Worm (Caenorhabditis elegans) whole organism, L4 larva: Measurements from ENCODE around the gene C34C12.8.
A peak's percentile ranks its signal among the peaks of the same experiment; 100 is the strongest.

Experiments
- D1046.2 ChIP-seq: fragments of 200-800 bp; sonication (Bioruptor generic); IDR thresholded peaks from 2 replicates; pipeline ENCODE4 v1.3.6; 2022; ENCODE audit warnings: missing genetic modification characterization, missing compliant biosample characterization
- F10B5.3 ChIP-seq: sonication (generic microtip); optimal IDR thresholded peaks from 2 replicates; lab custom pipeline; 2016; ENCODE audit warnings: mild to moderate bottlenecking, missing genetic modification characterization, missing compliant biosample characterization
- F44E2.7 ChIP-seq: fragments of 200-800 bp; sonication (Bioruptor generic); IDR thresholded peaks from 2 replicates; pipeline ENCODE4 v2.1.2; 2022; ENCODE audit warnings: missing genetic modification characterization, missing compliant biosample characterization
- R02D3.7 ChIP-seq: fragments of 150-350 bp; sonication (generic microtip); optimal IDR thresholded peaks from 3 replicates; lab custom pipeline; 2014; ENCODE audit warnings: missing biosample characterization, missing genetic modification characterization
- T20F7.1 ChIP-seq: fragments of 200-800 bp; sonication (Bioruptor generic); optimal IDR thresholded peaks from 2 replicates; lab custom pipeline; 2018; ENCODE audit warnings: mild to moderate bottlenecking, missing genetic modification characterization, missing compliant biosample characterization
- Y105C5A.15 ChIP-seq: fragments of 200-800 bp; sonication (Bioruptor generic); IDR thresholded peaks from 2 replicates; pipeline ENCODE4 v1.3.6; 2022; ENCODE audit warnings: missing genetic modification characterization, missing compliant biosample characterization
- Y48G9A.11 ChIP-seq: fragments of 200-800 bp; sonication (Bioruptor generic); IDR thresholded peaks from 2 replicates; pipeline ENCODE4 v1.3.6; 2022; ENCODE audit warnings: missing genetic modification reagents, missing genetic modification characterization, missing compliant biosample characterization
- ZK337.2 ChIP-seq: fragments of 200-800 bp; sonication (Bioruptor generic); IDR thresholded peaks from 2 replicates; pipeline ENCODE4 v1.3.6; 2022; ENCODE audit warnings: missing genetic modification reagents, missing genetic modification characterization, missing compliant biosample characterization
- ZK546.5 ChIP-seq, 2 experiments: sonication (generic microtip); optimal IDR thresholded peaks; 2 replicates each; lab custom pipeline; 2017; ENCODE audit warnings: missing biosample characterization in 2 of 2, missing genetic modification characterization in 2 of 2
- aha-1 ChIP-seq: fragments of 150-350 bp; peaks from one replicate; lab custom pipeline; 2014; ENCODE audit warnings: missing biosample characterization, missing genetic modification characterization
- ama-1 ChIP-seq: fragments of 150-350 bp; optimal IDR thresholded peaks from 2 replicates; lab custom pipeline; 2014; ENCODE audit warnings: inconsistent platforms, mixed read lengths
- ceh-32 ChIP-seq: sonication (generic microtip); optimal IDR thresholded peaks from 2 replicates; lab custom pipeline; 2016; ENCODE audit warnings: mild to moderate bottlenecking, missing genetic modification characterization, missing compliant biosample characterization; ENCODE audit not compliant: poor library complexity
- ceh-44 ChIP-seq: fragments of 200-800 bp; sonication (Bioruptor generic); IDR thresholded peaks from 2 replicates; pipeline ENCODE4 v1.3.6; 2022; ENCODE audit warnings: missing genetic modification reagents, missing genetic modification characterization, missing compliant biosample characterization
- ceh-82 ChIP-seq: sonication (generic microtip); optimal IDR thresholded peaks from 2 replicates; lab custom pipeline; 2017; ENCODE audit warnings: missing biosample characterization, missing genetic modification characterization
- daf-8 ChIP-seq: fragments of 200-800 bp; sonication (Bioruptor generic); IDR thresholded peaks from 2 replicates; pipeline ENCODE4 v1.3.6; 2022; ENCODE audit warnings: missing genetic modification characterization, missing compliant biosample characterization
- dmd-6 ChIP-seq: fragments of 200-800 bp; sonication (Bioruptor generic); IDR thresholded peaks from 2 replicates; pipeline ENCODE4 v1.3.6; 2022; ENCODE audit warnings: missing genetic modification reagents, missing genetic modification characterization, missing compliant biosample characterization
- dmd-9 ChIP-seq: fragments of 200-800 bp; sonication (Bioruptor generic); IDR thresholded peaks from 2 replicates; pipeline ENCODE4 v1.3.6; 2022; ENCODE audit warnings: missing genetic modification reagents, missing genetic modification characterization, missing compliant biosample characterization
- duxl-1 ChIP-seq: sonication (generic microtip); optimal IDR thresholded peaks from 2 replicates; lab custom pipeline; 2016; ENCODE audit warnings: mild to moderate bottlenecking, missing genetic modification characterization, moderate library complexity, missing compliant biosample characterization; ENCODE audit not compliant: poor library complexity
- dve-1 ChIP-seq: sonication (generic microtip); optimal IDR thresholded peaks from 2 replicates; lab custom pipeline; 2017; ENCODE audit warnings: antibody characterized with exemption, mild to moderate bottlenecking, missing genetic modification characterization, missing compliant biosample characterization; ENCODE audit not compliant: insufficient read depth
- fkh-10 ChIP-seq: fragments of 150-350 bp; optimal IDR thresholded peaks from 2 replicates; lab custom pipeline; 2014; ENCODE audit warnings: missing biosample characterization, missing genetic modification reagents, missing genetic modification characterization
- hlh-11 ChIP-seq: fragments of 200-800 bp; sonication (Bioruptor generic); optimal IDR thresholded peaks from 2 replicates; lab custom pipeline; 2018; ENCODE audit warnings: mild to moderate bottlenecking, missing genetic modification characterization, missing compliant biosample characterization
- hlh-30 ChIP-seq: sonication (generic microtip); optimal IDR thresholded peaks from 2 replicates; lab custom pipeline; 2017; ENCODE audit warnings: antibody characterized with exemption, mild to moderate bottlenecking, missing genetic modification characterization, missing compliant biosample characterization; ENCODE audit not compliant: insufficient read depth
- hmg-1.1 ChIP-seq: fragments of 200-800 bp; sonication (Bioruptor generic); IDR thresholded peaks from 2 replicates; pipeline ENCODE4 v1.3.6; 2022; ENCODE audit warnings: missing genetic modification reagents, missing genetic modification characterization, missing compliant biosample characterization
- lin-13 ChIP-seq: fragments of 150-350 bp; optimal IDR thresholded peaks from 2 replicates; lab custom pipeline; 2014; ENCODE audit warnings: missing biosample characterization, missing genetic modification reagents, missing genetic modification characterization
- lin-15B ChIP-seq: fragments of 150-350 bp; sonication (generic microtip); optimal IDR thresholded peaks from 3 replicates; lab custom pipeline; 2014; ENCODE audit warnings: missing biosample characterization, missing genetic modification characterization
- lin-38 ChIP-seq: fragments of 200-800 bp; sonication (Bioruptor generic); IDR thresholded peaks from 2 replicates; pipeline ENCODE4 v1.3.6; 2022; ENCODE audit warnings: missing genetic modification reagents, missing genetic modification characterization, missing compliant biosample characterization
- lin-39 ChIP-seq: fragments of 150-350 bp; optimal IDR thresholded peaks from 2 replicates; lab custom pipeline; 2014; ENCODE audit warnings: missing biosample characterization, missing genetic modification reagents, missing genetic modification characterization
- lir-3 ChIP-seq: sonication (generic microtip); optimal IDR thresholded peaks from 2 replicates; lab custom pipeline; 2016; ENCODE audit warnings: mild to moderate bottlenecking, missing genetic modification characterization, missing compliant biosample characterization
- mdl-1 ChIP-seq, 2 experiments: fragments of 150-350 bp in 1 of 2; sonication (generic microtip) in 1 of 2; optimal IDR thresholded peaks; 2 replicates each; lab custom pipeline; 2014 to 2017; ENCODE audit warnings: missing biosample characterization in 2 of 2, missing genetic modification characterization in 2 of 2
- mdt-29 ChIP-seq: fragments of 200-800 bp; sonication (Bioruptor generic); IDR thresholded peaks from 2 replicates; pipeline ENCODE4 v1.3.6; 2022; ENCODE audit warnings: missing genetic modification reagents, missing genetic modification characterization, missing compliant biosample characterization
- mes-2 ChIP-seq: sonication (generic microtip); optimal IDR thresholded peaks from 2 replicates; lab custom pipeline; 2016; ENCODE audit warnings: missing genotype, mild to moderate bottlenecking, missing genetic modification characterization, missing compliant biosample characterization; ENCODE audit not compliant: poor library complexity, severe bottlenecking
- mxl-2 ChIP-seq: fragments of 200-800 bp; sonication (Bioruptor generic); conservative IDR thresholded peaks from 2 replicates; pipeline ENCODE4 v1.3.6; 2022; ENCODE audit warnings: missing genetic modification reagents, missing genetic modification characterization, missing compliant biosample characterization
- nhr-102 ChIP-seq: sonication (generic microtip); optimal IDR thresholded peaks from 2 replicates; lab custom pipeline; 2016; ENCODE audit warnings: mild to moderate bottlenecking, missing genetic modification characterization, moderate library complexity, missing compliant biosample characterization
- nhr-237 ChIP-seq: sonication (generic microtip); optimal IDR thresholded peaks from 2 replicates; lab custom pipeline; 2017; ENCODE audit warnings: missing biosample characterization, missing genetic modification characterization
- nhr-6 ChIP-seq: fragments of 150-350 bp; optimal IDR thresholded peaks from 2 replicates; lab custom pipeline; 2014; ENCODE audit warnings: missing biosample characterization, missing genetic modification characterization
- rbr-2 ChIP-seq: sonication (generic microtip); optimal IDR thresholded peaks from 2 replicates; lab custom pipeline; 2016; ENCODE audit warnings: missing genotype, missing genetic modification characterization, missing compliant biosample characterization
- set-16 ChIP-seq: fragments of 200-800 bp; sonication (Bioruptor generic); IDR thresholded peaks from 2 replicates; pipeline ENCODE4 v1.3.6; 2022; ENCODE audit warnings: missing genetic modification reagents, missing genetic modification characterization, missing compliant biosample characterization
- snpc-4 ChIP-seq: fragments of 150-350 bp; optimal IDR thresholded peaks from 2 replicates; lab custom pipeline; 2014; ENCODE audit warnings: missing biosample characterization, missing genetic modification characterization
- spr-3 ChIP-seq: fragments of 200-800 bp; sonication (Bioruptor generic); optimal IDR thresholded peaks from 2 replicates; lab custom pipeline; 2018; ENCODE audit warnings: mild to moderate bottlenecking, missing genetic modification characterization, missing compliant biosample characterization
- tag-97 ChIP-seq: fragments of 200-800 bp; sonication (Bioruptor generic); IDR thresholded peaks from 2 replicates; pipeline ENCODE4 v1.3.6; 2022; ENCODE audit warnings: missing genetic modification characterization, missing compliant biosample characterization
- tra-1 ChIP-seq: fragments of 200-800 bp; sonication (Bioruptor generic); IDR thresholded peaks from 2 replicates; pipeline ENCODE4 v1.3.6; 2022; ENCODE audit warnings: missing genetic modification reagents, missing genetic modification characterization, missing compliant biosample characterization
- unc-130 ChIP-seq: sonication (generic microtip); optimal IDR thresholded peaks from 2 replicates; lab custom pipeline; 2016; ENCODE audit warnings: missing genetic modification reagents, missing genetic modification characterization, missing compliant biosample characterization
- unc-62 ChIP-seq, 3 experiments: fragments of 150-350 bp in 1 of 3; sonication (generic microtip); optimal IDR thresholded peaks in 2 of 3; peaks in 1 of 3; 1 replicate in 1 of 3; 2 replicates in 2 of 3; lab custom pipeline; 2014 to 2017; ENCODE audit warnings: missing biosample characterization in 3 of 3, missing genetic modification characterization in 3 of 3, missing genetic modification reagents in 3 of 3, missing genotype in 1 of 3
- vab-7 ChIP-seq: fragments of 200-800 bp; sonication (Bioruptor generic); IDR thresholded peaks from 2 replicates; pipeline ENCODE4 v1.3.6; 2022; ENCODE audit warnings: missing genetic modification reagents, missing genetic modification characterization, missing compliant biosample characterization
- zag-1 ChIP-seq: fragments of 150-350 bp; optimal IDR thresholded peaks from 2 replicates; lab custom pipeline; 2014; ENCODE audit warnings: missing biosample characterization, missing genetic modification characterization
- zfp-3 ChIP-seq: fragments of 200-800 bp; sonication (Bioruptor generic); conservative IDR thresholded peaks from 2 replicates; pipeline ENCODE4 v1.3.6; 2022; ENCODE audit warnings: missing genetic modification reagents, missing genetic modification characterization, missing compliant biosample characterization
- zip-11 ChIP-seq: fragments of 200-800 bp; sonication (Bioruptor generic); IDR thresholded peaks from 2 replicates; pipeline ENCODE4 v1.3.6; 2022; ENCODE audit warnings: missing genetic modification characterization, missing compliant biosample characterization
- ztf-11 ChIP-seq: fragments of 150-350 bp; optimal IDR thresholded peaks from 2 replicates; lab custom pipeline; 2014; ENCODE audit warnings: missing biosample characterization, missing genetic modification characterization

The C34C12.8 gene

DNA sequence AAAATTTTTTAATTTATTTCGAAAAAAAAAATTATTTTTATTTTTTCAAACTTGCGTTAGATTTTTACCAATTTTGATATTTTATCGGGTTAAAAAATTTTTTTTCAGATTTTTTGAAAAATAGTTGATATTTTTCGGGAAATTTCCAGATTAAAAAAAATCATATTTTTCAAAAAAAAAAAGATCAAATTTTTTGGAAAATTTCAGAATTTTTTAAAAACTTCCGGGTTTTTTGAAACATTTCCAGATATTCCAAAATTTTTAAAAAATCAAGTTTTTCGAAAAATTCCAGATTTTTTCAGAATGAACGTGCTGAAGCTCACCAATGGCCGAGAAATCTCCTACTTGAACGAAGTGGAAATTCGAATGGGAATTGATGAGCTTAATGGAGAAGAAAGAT, 34.8 kb upstream of the C34C12.8 start, which contains the start of gene metl-18:
TSS of gene metl-18 (plus strand) at position 301 of the 400 bp plus-strand sequence.
- no peak for TF ChIP-seq dve-1 (tag; lab: Kevin White, UChicago)
- no peak for TF ChIP-seq mdl-1 (tag; optimal IDR thresholded peaks at IDR 0.05; lab: Kevin White, UChicago)
- no peak for TF ChIP-seq spr-3 (GFP tag; lab: Kevin White, UChicago)
- TF ChIP-seq mxl-2 (GFP tag; lab: Robert Waterston, UW) = no peak
- no peak for TF ChIP-seq lin-38 (GFP tag; lab: Robert Waterston, UW)
- no peak for TF ChIP-seq lir-3 (tag; lab: Kevin White, UChicago)
- no peak for TF ChIP-seq lin-13 (GFP tag; lab: Kevin White, UChicago)
- no peak for TF ChIP-seq rbr-2 (tag; lab: Kevin White, UChicago)
- TF ChIP-seq hlh-30 (tag; lab: Kevin White, UChicago) = no peak
- TF ChIP-seq, all 104 proteins: peak for 0

DNA sequence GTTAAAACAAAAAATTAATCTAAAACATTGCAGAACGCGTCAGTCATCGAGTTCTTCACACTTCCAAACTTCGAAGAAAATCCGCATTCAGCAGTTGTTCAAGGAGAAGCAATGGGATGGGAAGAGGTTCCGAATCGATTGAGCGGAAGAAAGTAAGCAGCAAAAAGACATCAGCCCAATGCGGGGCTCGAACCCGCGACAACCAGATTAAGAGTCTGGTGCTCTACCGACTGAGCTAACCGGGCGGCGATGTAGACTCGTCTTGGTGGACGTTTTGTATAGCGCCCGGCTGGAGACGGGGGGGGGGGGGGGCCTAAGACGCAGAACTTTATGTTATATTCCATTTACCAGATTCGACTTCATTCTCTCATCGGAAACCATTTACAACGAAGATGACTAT, 33.5 kb upstream of the C34C12.8 start:
- no peak for TF ChIP-seq R02D3.7 (tag; lab: Kevin White, UChicago)
- 0 out of 2 replicates have a peak, but pooled peaks have one; percentile 36 for TF ChIP-seq ZK337.2 (GFP tag; lab: Robert Waterston, UW)
- no peak for TF ChIP-seq unc-130 (GFP tag; lab: Kevin White, UChicago)
- no peak for TF ChIP-seq ama-1
- TF ChIP-seq D1046.2 (GFP tag; lab: Robert Waterston, UW) = no peak
- TF ChIP-seq ZK546.5 (tag; optimal IDR thresholded peaks at IDR 0.05; lab: Kevin White, UChicago) = no peak
- 0 out of 2 replicates have a peak, but pooled peaks have one; percentile 14 for TF ChIP-seq mdt-29 (GFP tag; lab: Robert Waterston, UW)
- TF ChIP-seq nhr-102 = no peak
- no peak for TF ChIP-seq mes-2 (tag; lab: Kevin White, UChicago)
- TF ChIP-seq hlh-30 (tag; lab: Kevin White, UChicago) = no peak
- no peak for TF ChIP-seq T20F7.1 (GFP tag; lab: Kevin White, UChicago)
- TF ChIP-seq Y105C5A.15 (GFP tag; lab: Robert Waterston, UW) = no peak
- no peak for TF ChIP-seq nhr-6 (tag; lab: Kevin White, UChicago)
- TF ChIP-seq snpc-4 (tag; lab: Kevin White, UChicago) = no peak
- no peak for TF ChIP-seq F10B5.3
- no peak for TF ChIP-seq dmd-9
- no peak for TF ChIP-seq zip-11 (GFP tag; lab: Robert Waterston, UW)
- TF ChIP-seq ceh-82 = no peak
- TF ChIP-seq rbr-2 (tag; lab: Kevin White, UChicago) = no peak
- no peak for TF ChIP-seq daf-8
- TF ChIP-seq lin-39 (tag; lab: Kevin White, UChicago) = no peak
- TF ChIP-seq hmg-1.1 = peak; percentile 49; the same call in 1 of the 2 replicates
- peak; percentile 51; the same call in 1 of the 2 replicates for TF ChIP-seq vab-7 (GFP tag; lab: Robert Waterston, UW)
- TF ChIP-seq aha-1 (tag; lab: Kevin White, UChicago) = no peak
- no peak for TF ChIP-seq tag-97 (GFP tag; lab: Robert Waterston, UW)
- no peak for TF ChIP-seq unc-62 (GFP tag; optimal IDR thresholded peaks at IDR 0.05 in 1 of 2; lab: Kevin White, UChicago)
- no peak for TF ChIP-seq unc-62 (tag; optimal IDR thresholded peaks at IDR 0.05; lab: Kevin White, UChicago)
- no peak for TF ChIP-seq lin-15B (tag; lab: Kevin White, UChicago)
- no peak for TF ChIP-seq zag-1 (tag; lab: Kevin White, UChicago)
- no peak for TF ChIP-seq nhr-237
- peak; percentile 74 for TF ChIP-seq set-16 (GFP tag; lab: Robert Waterston, UW)
- peak; percentile 36 for TF ChIP-seq dmd-6 (GFP tag; lab: Robert Waterston, UW)
- TF ChIP-seq ceh-32 (tag; lab: Kevin White, UChicago) = no peak
- TF ChIP-seq fkh-10 = no peak
- TF ChIP-seq zfp-3 (GFP tag; lab: Robert Waterston, UW) = peak; percentile 54; the same call in 1 of the 2 replicates
- TF ChIP-seq duxl-1 (tag; lab: Kevin White, UChicago) = peak; percentile 37
- TF ChIP-seq lin-38 (GFP tag; lab: Robert Waterston, UW) = peak; percentile 66
- 0 out of 2 replicates have a peak, but pooled peaks have one; percentile 19 for TF ChIP-seq tra-1 (GFP tag; lab: Robert Waterston, UW)
- TF ChIP-seq lin-13 (GFP tag; lab: Kevin White, UChicago) = no peak
- no peak for TF ChIP-seq F44E2.7
- TF ChIP-seq hlh-11 (tag; lab: Kevin White, UChicago) = no peak
- no peak for TF ChIP-seq ceh-44 (GFP tag; lab: Robert Waterston, UW)
- TF ChIP-seq ztf-11 = no peak
- TF ChIP-seq Y48G9A.11 (GFP tag; lab: Robert Waterston, UW) = no peak
